Fruit fly (Drosophila melanogaster) whole organism, embryonic: ENCODE data around the gene CG14721.

Experiments
- Abd-B ChIP-seq: fragments of 200-800 bp; sonication (Bioruptor generic); optimal IDR thresholded peaks from 2 replicates; lab custom pipeline; 2018; ENCODE audit warnings: missing biosample characterization, mild to moderate bottlenecking, missing genetic modification characterization, moderate library complexity
- Adf1 ChIP-seq: fragments of 200-800 bp; sonication (Bioruptor generic); IDR thresholded peaks from 2 replicates; pipeline ENCODE4 v1.3.6; 2022; ENCODE audit warnings: missing biosample characterization, missing genetic modification characterization
- Atf3 ChIP-seq: fragments of 200-800 bp; sonication (Bioruptor generic); optimal IDR thresholded peaks from 3 replicates; lab custom pipeline; 2016; ENCODE audit warnings: missing biosample characterization, missing genetic modification characterization
- B-H1 ChIP-seq: fragments of 200-800 bp; sonication (Bioruptor generic); IDR thresholded peaks from 3 replicates; pipeline ENCODE4 v1.3.6; 2022; ENCODE audit warnings: missing biosample characterization, missing genetic modification characterization
- CG10654 ChIP-seq: fragments of 200-800 bp; sonication (Bioruptor generic); optimal IDR thresholded peaks from 2 replicates; lab custom pipeline; 2016; ENCODE audit warnings: missing biosample characterization, missing genetic modification characterization
- CG12155 ChIP-seq: fragments of 200-800 bp; sonication (Bioruptor generic); optimal IDR thresholded peaks from 3 replicates; lab custom pipeline; 2016; ENCODE audit warnings: missing biosample characterization, missing genetic modification characterization
- CG14965 ChIP-seq: fragments of 200-800 bp; sonication (Bioruptor generic); optimal IDR thresholded peaks from 2 replicates; lab custom pipeline; 2016; ENCODE audit warnings: missing biosample characterization, missing genetic modification characterization, borderline replicate concordance
- CG1647 ChIP-seq: fragments of 200-800 bp; sonication (Bioruptor generic); optimal IDR thresholded peaks from 3 replicates; lab custom pipeline; 2016; ENCODE audit warnings: missing biosample characterization, missing genetic modification characterization
- CG17328 ChIP-seq: fragments of 200-800 bp; sonication (Bioruptor generic); IDR thresholded peaks from 2 replicates; pipeline ENCODE4 v1.3.6; 2022; ENCODE audit warnings: missing biosample characterization, missing genetic modification characterization
- CG32772 ChIP-seq: fragments of 200-800 bp; sonication (Bioruptor generic); IDR thresholded peaks from 2 replicates; pipeline ENCODE4 v1.3.6; 2022; ENCODE audit warnings: missing biosample characterization, missing genetic modification characterization
- CG6689 ChIP-seq: fragments of 200-800 bp; sonication (Bioruptor generic); IDR thresholded peaks from 2 replicates; pipeline ENCODE4 v1.3.6; 2022; ENCODE audit warnings: missing biosample characterization, missing genetic modification characterization
- CG8924 ChIP-seq: fragments of 200-800 bp; optimal IDR thresholded peaks from 3 replicates; lab custom pipeline; 2019; ENCODE audit warnings: missing biosample characterization, mild to moderate bottlenecking, missing genetic modification characterization, moderate library complexity
- CG9727 ChIP-seq: fragments of 200-800 bp; sonication (Bioruptor generic); optimal IDR thresholded peaks from 3 replicates; lab custom pipeline; 2017; ENCODE audit warnings: missing biosample characterization, mild to moderate bottlenecking, missing genetic modification characterization
- Camta ChIP-seq: fragments of 200-800 bp; sonication (Bioruptor generic); optimal IDR thresholded peaks from 2 replicates; lab custom pipeline; 2016; ENCODE audit warnings: missing biosample characterization, missing genetic modification characterization
- Deaf1 ChIP-seq: fragments of 200-800 bp; optimal IDR thresholded peaks from 3 replicates; lab custom pipeline; 2019; ENCODE audit warnings: missing biosample characterization, mild to moderate bottlenecking, missing genetic modification characterization, moderate library complexity
- Dek ChIP-seq: fragments of 200-800 bp; sonication (Bioruptor generic); optimal IDR thresholded peaks from 3 replicates; lab custom pipeline; 2019; ENCODE audit warnings: missing biosample characterization, mild to moderate bottlenecking, missing genetic modification characterization, moderate library complexity
- Dref ChIP-seq: fragments of 200-800 bp; sonication (Bioruptor generic); IDR thresholded peaks from 2 replicates; pipeline ENCODE4 v1.3.6; 2022; ENCODE audit warnings: missing biosample characterization, missing genetic modification characterization
- Nf-YA ChIP-seq: fragments of 200-800 bp; sonication (Bioruptor generic); IDR thresholded peaks from 2 replicates; pipeline ENCODE4 v1.3.6; 2022; ENCODE audit warnings: missing biosample characterization, missing genetic modification characterization
- Oaz ChIP-seq: fragments of 200-800 bp; sonication (Bioruptor generic); IDR thresholded peaks from 2 replicates; pipeline ENCODE4 v1.3.6; 2022; ENCODE audit warnings: missing biosample characterization, missing genetic modification characterization
- Trl ChIP-seq, 3 experiments: fragments of >200 bp in 2 of 3; fragments of 200-800 bp in 1 of 3; sonication (Bioruptor generic) in 1 of 3; optimal IDR thresholded peaks; 2 replicates in 1 of 3; 3 replicates in 2 of 3; lab custom pipeline; 2016 to 2017; ENCODE audit warnings: missing biosample characterization in 1 of 3, missing genetic modification characterization in 1 of 3
- Usf ChIP-seq: fragments of 200-800 bp; sonication (Bioruptor generic); optimal IDR thresholded peaks from 2 replicates; lab custom pipeline; 2017; ENCODE audit warnings: missing genotype, missing biosample characterization, missing genetic modification characterization
- Xbp1 ChIP-seq: fragments of 200-800 bp; sonication (Bioruptor generic); optimal IDR thresholded peaks from 3 replicates; lab custom pipeline; 2016; ENCODE audit warnings: missing biosample characterization, mild to moderate bottlenecking, missing genetic modification characterization
- br ChIP-seq: fragments of >200 bp; optimal IDR thresholded peaks from 2 replicates; lab custom pipeline; 2017
- cas ChIP-seq: fragments of 200-800 bp; sonication (Bioruptor generic); IDR thresholded peaks from 2 replicates; pipeline ENCODE4 v1.3.6; 2022; ENCODE audit warnings: missing biosample characterization, missing genetic modification characterization
- corto ChIP-seq: fragments of 200-800 bp; sonication (Bioruptor generic); optimal IDR thresholded peaks from 2 replicates; lab custom pipeline; 2016; ENCODE audit warnings: missing biosample characterization, mild to moderate bottlenecking, missing genetic modification characterization, moderate library complexity
- crp ChIP-seq, 2 experiments: fragments of 200-800 bp; sonication (Bioruptor generic); optimal IDR thresholded peaks; 2 replicates in 1 of 2; 3 replicates in 1 of 2; lab custom pipeline; 2017; ENCODE audit warnings: missing biosample characterization in 2 of 2, missing genetic modification characterization in 2 of 2, mild to moderate bottlenecking in 1 of 2, moderate library complexity in 1 of 2
- dan ChIP-seq: fragments of 200-800 bp; sonication (Bioruptor generic); IDR thresholded peaks from 2 replicates; pipeline ENCODE4 v1.3.6; 2022; ENCODE audit warnings: missing biosample characterization, missing genetic modification characterization
- ewg ChIP-seq: fragments of 200-800 bp; sonication (Bioruptor generic); optimal IDR thresholded peaks from 3 replicates; lab custom pipeline; 2017; ENCODE audit warnings: mild to moderate bottlenecking, missing biosample characterization, missing genetic modification reagents, missing genetic modification characterization
- fu2 ChIP-seq: fragments of 200-800 bp; sonication (Bioruptor generic); optimal IDR thresholded peaks from 2 replicates; lab custom pipeline; 2016; ENCODE audit warnings: missing biosample characterization, missing genetic modification characterization
- gce ChIP-seq: fragments of 200-800 bp; sonication (Bioruptor generic); IDR thresholded peaks from 3 replicates; pipeline ENCODE4 v1.3.6; 2022; ENCODE audit warnings: missing biosample characterization, missing genetic modification characterization
- lilli ChIP-seq: fragments of 200-800 bp; sonication (Bioruptor generic); optimal IDR thresholded peaks from 3 replicates; lab custom pipeline; 2016; ENCODE audit warnings: missing biosample characterization, missing genetic modification characterization
- nerfin-1 ChIP-seq: fragments of 200-800 bp; sonication (Bioruptor generic); optimal IDR thresholded peaks from 3 replicates; lab custom pipeline; 2019; ENCODE audit warnings: missing biosample characterization, mild to moderate bottlenecking, missing genetic modification characterization, moderate library complexity
- pan ChIP-seq, 4 experiments: fragments of >200 bp in 3 of 4; fragments of 200-800 bp in 1 of 4; sonication (Bioruptor generic) in 1 of 4; optimal IDR thresholded peaks in 3 of 4; IDR thresholded peaks in 1 of 4; 2 replicates each; pipeline versions ENCODE4 v1.3.6 to Lab custom; 2017 to 2022; ENCODE audit warnings: missing biosample characterization in 2 of 4, missing genetic modification characterization in 2 of 4, mixed read lengths in 1 of 4
- pb ChIP-seq: fragments of 200-800 bp; sonication (Bioruptor generic); optimal IDR thresholded peaks from 3 replicates; lab custom pipeline; 2016; ENCODE audit warnings: missing biosample characterization, missing genetic modification characterization
- prd ChIP-seq, 3 experiments: fragments of >200 bp in 2 of 3; fragments of 200-800 bp in 1 of 3; sonication (Bioruptor generic) in 1 of 3; optimal IDR thresholded peaks in 2 of 3; IDR thresholded peaks in 1 of 3; 2 replicates in 2 of 3; 3 replicates in 1 of 3; pipeline versions ENCODE4 v1.3.6 to Lab custom; 2017 to 2022; ENCODE audit warnings: missing biosample characterization in 1 of 3, missing genetic modification characterization in 1 of 3
- repo ChIP-seq: fragments of 200-800 bp; sonication (Bioruptor generic); optimal IDR thresholded peaks from 2 replicates; lab custom pipeline; 2016; ENCODE audit warnings: missing biosample characterization, missing genetic modification characterization
- sens-2 ChIP-seq: fragments of 200-800 bp; sonication (Bioruptor generic); IDR thresholded peaks from 2 replicates; pipeline ENCODE4 v1.3.6; 2022; ENCODE audit warnings: missing biosample characterization, missing genetic modification characterization
- shn ChIP-seq: fragments of 200-800 bp; sonication (Bioruptor generic); optimal IDR thresholded peaks from 3 replicates; lab custom pipeline; 2016; ENCODE audit warnings: missing biosample characterization, missing genetic modification characterization
- sima ChIP-seq: fragments of 200-800 bp; sonication (Bioruptor generic); optimal IDR thresholded peaks from 2 replicates; lab custom pipeline; 2016; ENCODE audit warnings: missing biosample characterization, missing genetic modification characterization
- sqz ChIP-seq: fragments of 200-800 bp; sonication (Bioruptor generic); optimal IDR thresholded peaks from 3 replicates; lab custom pipeline; 2018; ENCODE audit warnings: missing biosample characterization, mild to moderate bottlenecking, missing genetic modification characterization
- toy ChIP-seq: fragments of 200-800 bp; sonication (Bioruptor generic); IDR thresholded peaks from 2 replicates; pipeline ENCODE4 v1.3.6; 2022; ENCODE audit warnings: missing biosample characterization, missing genetic modification characterization
- tx ChIP-seq: fragments of 200-800 bp; sonication (Bioruptor generic); optimal IDR thresholded peaks from 2 replicates; lab custom pipeline; 2016; ENCODE audit warnings: missing biosample characterization, missing genetic modification characterization
- unc-4 ChIP-seq: fragments of 200-800 bp; sonication (Bioruptor generic); IDR thresholded peaks from 2 replicates; pipeline ENCODE4 v1.3.6; 2022; ENCODE audit warnings: missing biosample characterization, missing genetic modification characterization; ENCODE audit not compliant: partially characterized antibody
- usp ChIP-seq: fragments of >200 bp; optimal IDR thresholded peaks from 2 replicates; lab custom pipeline; 2017; ENCODE audit warnings: missing biosample characterization, missing genetic modification characterization
- wek ChIP-seq: fragments of 200-800 bp; sonication (Bioruptor generic); optimal IDR thresholded peaks from 3 replicates; lab custom pipeline; 2018; ENCODE audit warnings: missing biosample characterization, mild to moderate bottlenecking, missing genetic modification characterization, moderate library complexity
- zen ChIP-seq: fragments of 200-800 bp; sonication (Bioruptor generic); optimal IDR thresholded peaks from 3 replicates; lab custom pipeline; 2018; ENCODE audit warnings: missing biosample characterization, mild to moderate bottlenecking, missing genetic modification characterization, moderate library complexity
- zfh1 ChIP-seq: fragments of 200-800 bp; sonication (Bioruptor generic); IDR thresholded peaks from 3 replicates; pipeline ENCODE4 v1.3.6; 2022; ENCODE audit warnings: missing biosample characterization, missing genetic modification characterization

The CG14721 gene

dm6 chr3R:11778012-11778865, 43.0 kb downstream of the CG14721 start (continued):
- TF ChIP-seq sima (GFP tag; lab: Kevin White, UChicago), result peak; percentile 18
- TF ChIP-seq CG9727 (GFP tag; lab: Kevin White, UChicago), result peak; percentile 87
- no peak for TF ChIP-seq dan (GFP tag; lab: Robert Waterston, UW)
- TF ChIP-seq prd (optimal IDR thresholded peaks at IDR 0.05; lab: Kevin White, UChicago), result no peak
- peak; percentile 68; the same call in 2 of the 3 replicates for TF ChIP-seq prd (GFP tag; IDR thresholded peaks at IDR 0.05; lab: Robert Waterston, UW)
- TF ChIP-seq Dek (tag; lab: Kevin White, UChicago), result peak; percentile 22
- peak; percentile 43 for TF ChIP-seq CG10654 (GFP tag; lab: Kevin White, UChicago)
- TF ChIP-seq Dref, result no peak
- peak; percentile 8 for TF ChIP-seq wek (GFP tag; lab: Kevin White, UChicago)
- TF ChIP-seq Deaf1, result peak; percentile 87
- peak; percentile 54; the same call in 1 of the 2 replicates for TF ChIP-seq CG17328
- peak; percentile 4 for TF ChIP-seq sqz (GFP tag; lab: Kevin White, UChicago)
- peak; percentile 49; the same call in 1 of the 2 replicates for TF ChIP-seq sens-2
- TF ChIP-seq corto (GFP tag; lab: Kevin White, UChicago), result peak; percentile 4
- peak; percentile 67 for TF ChIP-seq CG8924 (tag; lab: Kevin White, UChicago)
- TF ChIP-seq nerfin-1, result peak; percentile 61
- TF ChIP-seq Xbp1 (GFP tag; lab: Kevin White, UChicago), result peak; percentile 74
- no peak for TF ChIP-seq fu2
- TF ChIP-seq pb (GFP tag; lab: Kevin White, UChicago), result no peak
- TF ChIP-seq Oaz (GFP tag; lab: Robert Waterston, UW), result no peak
- no peak for TF ChIP-seq cas (GFP tag; lab: Robert Waterston, UW)
- TF ChIP-seq pan (optimal IDR thresholded peaks at IDR 0.05; lab: Kevin White, UChicago), result peak in 1 of 2 experiments; percentile 86
- peak in 1 of 2 experiments; percentile 84 for TF ChIP-seq pan (GFP tag; optimal IDR thresholded peaks at IDR 0.05 in 1 of 2, IDR thresholded peaks at IDR 0.05 in 1 of 2)
- TF ChIP-seq toy (GFP tag; lab: Robert Waterston, UW), result no peak
- TF ChIP-seq Usf (GFP tag; lab: Kevin White, UChicago), result peak; percentile 66
- TF ChIP-seq Adf1 (GFP tag; lab: Robert Waterston, UW), result peak; percentile 96
- no peak for TF ChIP-seq Nf-YA (GFP tag; lab: Robert Waterston, UW)
- TF ChIP-seq B-H1 (GFP tag; lab: Robert Waterston, UW), result no peak; the same call in 1 of the 3 replicates
- peak; percentile 2 for TF ChIP-seq Camta (GFP tag; lab: Kevin White, UChicago)
- peak; percentile 62 for TF ChIP-seq shn (GFP tag; lab: Kevin White, UChicago)
- peak; percentile 4 for TF ChIP-seq zen (tag; lab: Kevin White, UChicago)
- TF ChIP-seq ewg (GFP tag; lab: Kevin White, UChicago), result peak; percentile 57
- peak; percentile 39 for TF ChIP-seq lilli (GFP tag; lab: Kevin White, UChicago)
- TF ChIP-seq repo (GFP tag; lab: Kevin White, UChicago), result peak; percentile 13
- peak; percentile 12 for TF ChIP-seq tx (GFP tag; lab: Kevin White, UChicago)
- TF ChIP-seq CG12155 (GFP tag; lab: Kevin White, UChicago), result peak; percentile 62
- peak; percentile 26; the same call in 2 of the 3 replicates for TF ChIP-seq zfh1 (GFP tag; lab: Robert Waterston, UW)
- peak; percentile 58 for TF ChIP-seq Abd-B (GFP tag; lab: Kevin White, UChicago)
- TF ChIP-seq CG14965 (GFP tag; lab: Kevin White, UChicago), result no peak
- TF ChIP-seq br (lab: Kevin White, UChicago), result no peak
- 0 out of 2 replicates have a peak, but pooled peaks have one; percentile 27 for TF ChIP-seq unc-4 (GFP tag; lab: Robert Waterston, UW)
- peak in 1 of 2 experiments; percentile 6 for TF ChIP-seq Trl (optimal IDR thresholded peaks at IDR 0.05; lab: Kevin White, UChicago)
- TF ChIP-seq Trl (GFP tag; optimal IDR thresholded peaks at IDR 0.05; lab: Kevin White, UChicago), result peak; percentile 51
- TF ChIP-seq Atf3 (GFP tag; lab: Kevin White, UChicago), result no peak
- peak; percentile 5 for TF ChIP-seq CG1647 (GFP tag; lab: Kevin White, UChicago)
- no peak for TF ChIP-seq usp (GFP tag; lab: Kevin White, UChicago)
- TF ChIP-seq gce (GFP tag; lab: Robert Waterston, UW), result peak; percentile 58; the same call in 1 of the 3 replicates
- TF ChIP-seq CG6689, result peak; percentile 33; the same call in 1 of the 2 replicates
- TF ChIP-seq CG32772 (GFP tag; lab: Robert Waterston, UW), result 0 out of 2 replicates have a peak, but pooled peaks have one; percentile 53
- TF ChIP-seq crp (GFP tag; optimal IDR thresholded peaks at IDR 0.05; lab: Kevin White, UChicago), result peak in 1 of 2 experiments; percentile 13
